Worm (Caenorhabditis elegans): ENCODE measurements around the gene C17H12.5.

C17H12.5 gene

DNA sequence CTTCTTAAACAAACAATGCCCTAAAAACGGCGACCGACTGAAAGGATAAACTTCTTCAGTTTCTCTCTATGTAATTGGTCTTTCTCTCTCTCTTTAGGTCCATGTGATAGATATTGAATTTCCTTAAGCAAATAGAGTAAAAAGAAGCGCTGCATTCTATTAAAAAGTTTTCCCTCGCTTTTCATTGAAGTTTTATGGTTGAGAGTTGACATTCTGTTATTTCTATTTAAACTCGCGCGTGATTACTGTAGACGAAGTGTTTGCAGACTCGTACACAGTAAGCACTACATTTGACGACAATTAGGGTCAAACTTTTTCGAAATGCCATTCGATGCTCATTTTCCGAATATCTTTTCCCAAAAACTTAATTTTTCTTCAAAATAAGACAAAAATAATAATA lies 40.3 kb downstream of the C17H12.5 start:
- no peak for TF ChIP-seq elt-3 (tag; optimal IDR thresholded peaks at IDR 0.05)
- TF ChIP-seq tbx-2 (tag; optimal IDR thresholded peaks at IDR 0.05) = no peak
- TF ChIP-seq snpc-4 (tag; optimal IDR thresholded peaks at IDR 0.05) = no peak
- TF ChIP-seq lin-14 (GFP tag; optimal IDR thresholded peaks at IDR 0.05) = peak; percentile 1
- TF ChIP-seq nhr-85 (tag) = no peak
- no peak for TF ChIP-seq nhr-19 (GFP tag; conservative IDR thresholded peaks at IDR 0.05)
- peak in 1 of 2 experiments; percentile 5 for TF ChIP-seq efl-1 (optimal IDR thresholded peaks at IDR 0.05)
- TF ChIP-seq efl-1 (GFP tag; optimal IDR thresholded peaks at IDR 0.05 in 1 of 2) = peak in 1 of 2 experiments; percentile 83

DNA sequence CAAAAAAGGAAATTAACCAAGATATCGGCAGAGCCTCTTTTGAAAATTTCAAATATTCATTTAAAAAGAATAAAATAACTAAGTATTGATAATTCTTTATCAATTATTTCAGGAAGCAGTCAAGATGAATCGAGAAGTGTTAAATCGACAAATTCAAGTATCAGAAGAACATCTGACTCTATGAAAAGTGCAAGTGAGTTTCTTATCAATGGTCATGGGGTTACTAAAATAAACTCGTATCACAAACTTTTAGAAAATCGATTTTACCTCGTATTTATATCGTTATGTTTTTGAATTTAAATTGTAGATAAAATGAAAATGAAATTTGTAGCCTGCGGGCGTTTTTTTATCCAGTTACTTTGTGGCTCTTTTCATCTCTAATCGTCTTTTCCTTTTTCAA lies 45.9 kb downstream of the C17H12.5 start:
- TF ChIP-seq aha-1 (tag; optimal IDR thresholded peaks at IDR 0.05) (no peak), efl-1 (optimal IDR thresholded peaks at IDR 0.05) (no peak), efl-1 (GFP tag; optimal IDR thresholded peaks at IDR 0.05 in 1 of 2) (peak in 1 of 2 experiments; percentile 7), elt-2 (tag; optimal IDR thresholded peaks at IDR 0.05) (peak; percentile 53)

DNA sequence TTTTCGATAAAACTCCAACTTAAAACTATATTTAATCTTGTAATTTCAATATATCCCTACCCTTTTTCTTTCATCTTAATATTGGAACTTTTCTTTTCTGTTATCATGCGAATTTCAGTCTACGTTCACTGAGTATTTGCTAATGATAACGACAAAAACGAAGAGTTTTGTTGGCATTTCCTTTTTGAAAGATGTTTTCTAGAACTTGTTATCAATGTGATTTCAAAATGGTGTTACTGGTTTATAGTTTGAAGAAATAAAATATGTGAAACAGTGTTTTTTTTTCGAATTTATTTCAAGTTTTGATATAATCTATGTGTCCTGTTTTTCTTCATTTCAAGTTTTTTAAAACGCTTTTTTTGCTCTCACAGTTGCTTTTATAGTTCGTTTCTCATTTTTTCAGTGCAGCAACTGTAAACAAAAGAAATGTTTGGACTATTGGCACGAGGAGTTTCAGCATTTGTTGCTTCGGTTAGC lies 47.0 kb downstream of the C17H12.5 start, which contains the start of gene anat-1:
Gene anat-1, plus strand, starts transcription at position 427 of the 477 bp plus-strand sequence.
- no peak for TF ChIP-seq efl-3 (GFP tag; optimal IDR thresholded peaks at IDR 0.05)
- peak; percentile 36 for TF ChIP-seq elt-2 (tag; optimal IDR thresholded peaks at IDR 0.05)

ce11 chrIV:6767240-6767639 lies 50.2 kb downstream of the C17H12.5 start:
- TF ChIP-seq nhr-19 (GFP tag; conservative IDR thresholded peaks at IDR 0.05) (no peak), unc-30 (tag; optimal IDR thresholded peaks at IDR 0.05) (no peak), lin-35 (GFP tag; optimal IDR thresholded peaks at IDR 0.05) (peak; percentile 42 to 46), nhr-11 (tag; optimal IDR thresholded peaks at IDR 0.05) (no peak), xbp-1 (tag; optimal IDR thresholded peaks at IDR 0.05) (peak; percentile 16), unc-98 (GFP tag; IDR thresholded peaks at IDR 0.05) (no peak), lin-39 (tag; optimal IDR thresholded peaks at IDR 0.05) (no peak), nhr-20 (tag; optimal IDR thresholded peaks at IDR 0.05) (peak; percentile 19), egl-13 (tag; optimal IDR thresholded peaks at IDR 0.05) (peak; percentile 50), tbx-2 (tag; optimal IDR thresholded peaks at IDR 0.05) (peak; percentile 58), irx-1 (tag; optimal IDR thresholded peaks at IDR 0.05) (no peak), mdl-1 (tag; optimal IDR thresholded peaks at IDR 0.05) (peak in 1 of 2 experiments; percentile 39), ets-5 (GFP tag; IDR thresholded peaks at IDR 0.05) (0 out of 2 replicates have a peak, but pooled peaks have one; percentile 70), nhr-71 (tag; optimal IDR thresholded peaks at IDR 0.05) (peak; percentile 75), sup-37 (GFP tag; optimal IDR thresholded peaks at IDR 0.05) (no peak), dpl-1 (GFP tag; optimal IDR thresholded peaks at IDR 0.05) (peak in 1 of 3 experiments; percentile 17), efl-1 (optimal IDR thresholded peaks at IDR 0.05) (peak; percentile 52 to 58), efl-1 (GFP tag; optimal IDR thresholded peaks at IDR 0.05 in 1 of 2) (peak in 1 of 2 experiments; percentile 30), sptf-1 (tag; optimal IDR thresholded peaks at IDR 0.05) (no peak), snu-23 (GFP tag; optimal IDR thresholded peaks at IDR 0.05) (peak; percentile 61), nhr-90 (tag; optimal IDR thresholded peaks at IDR 0.05; ENCODE audit: poor library complexity) (no peak), fos-1 (tag; optimal IDR thresholded peaks at IDR 0.05) (peak; percentile 25), lsy-2 (tag; optimal IDR thresholded peaks at IDR 0.05) (peak; percentile 59 to 74), sox-4 (tag; optimal IDR thresholded peaks at IDR 0.05) (no peak), blmp-1 (tag; optimal IDR thresholded peaks at IDR 0.05) (peak; percentile 64), pqm-1 (tag; optimal IDR thresholded peaks at IDR 0.05) (no peak), dsc-1 (tag; optimal IDR thresholded peaks at IDR 0.05) (peak; percentile 16), unc-86 (tag; optimal IDR thresholded peaks at IDR 0.05) (peak; percentile 52), swsn-7 (tag; optimal IDR thresholded peaks at IDR 0.05) (peak; percentile 57), mep-1 (tag; optimal IDR thresholded peaks at IDR 0.05) (peak; percentile 54), lin-14 (GFP tag; optimal IDR thresholded peaks at IDR 0.05) (peak; percentile 87), fkh-8 (tag; optimal IDR thresholded peaks at IDR 0.05) (peak; percentile 71), nhr-76 (tag; optimal IDR thresholded peaks at IDR 0.05) (no peak), jun-1 (tag; optimal IDR thresholded peaks at IDR 0.05) (peak; percentile 33), ceh-82 (tag; optimal IDR thresholded peaks at IDR 0.05) (peak; percentile 18 to 75 (median 41)), hpl-2 (GFP tag; optimal IDR thresholded peaks at IDR 0.05) (no peak), elt-2 (tag; optimal IDR thresholded peaks at IDR 0.05) (peak; percentile 28), mab-9 (GFP tag; IDR thresholded peaks at IDR 0.05) (no peak), vab-15 (tag; optimal IDR thresholded peaks at IDR 0.05) (no peak), ceh-88 (GFP tag; IDR thresholded peaks at IDR 0.05) (no peak), skn-1 (tag; optimal IDR thresholded peaks at IDR 0.05) (peak; percentile 39)
